Fruit fly (Drosophila melanogaster): Measurements from ENCODE around the gene CG4004.

CG4004 gene

DNA sequence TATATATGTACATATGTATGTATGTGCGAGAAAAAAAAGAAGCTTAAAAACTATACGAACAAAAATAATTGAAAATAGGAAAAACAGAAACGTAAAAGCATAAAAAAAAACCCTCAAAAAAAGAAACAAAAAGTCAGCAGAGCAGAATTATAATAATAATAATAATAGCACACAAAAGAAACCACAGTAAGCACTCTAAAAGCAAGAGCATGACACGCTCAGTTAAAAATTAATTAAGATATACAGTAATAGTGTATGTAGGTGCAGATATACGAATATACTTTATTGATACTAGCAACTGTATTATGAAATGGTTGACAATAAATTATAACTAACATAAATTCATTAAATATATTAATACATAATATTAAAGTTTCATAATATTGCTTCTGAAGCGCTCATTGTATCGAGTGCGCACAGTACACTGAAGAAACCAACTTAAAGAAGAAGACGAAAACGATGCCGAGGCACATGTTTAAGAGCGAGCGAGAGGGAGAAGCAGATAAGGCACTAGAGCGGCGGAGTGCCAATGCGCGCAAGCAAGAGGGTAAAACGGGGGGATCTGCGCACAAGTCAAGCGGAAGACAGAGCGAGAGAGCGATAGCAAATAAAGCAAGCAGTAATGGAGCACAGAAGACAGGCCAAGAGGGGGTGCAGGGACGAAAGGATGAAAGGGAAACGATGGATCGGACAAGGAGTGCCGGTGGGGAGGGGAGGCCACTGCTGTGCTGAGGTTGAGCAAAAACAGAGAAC lies 9.1 kb upstream of the CG4004 start:
- TF ChIP-seq cic (GFP tag; optimal IDR thresholded peaks at IDR 0.05) (peak; percentile 64), CG14711 (tag; optimal IDR thresholded peaks at IDR 0.05) (peak; percentile 92), tj (GFP tag; optimal IDR thresholded peaks at IDR 0.05) (peak; percentile 87), kay (GFP tag; ENCODE audit: borderline replicate concordance) (no peak), CG1620 (GFP tag; optimal IDR thresholded peaks at IDR 0.05) (peak; percentile 46), Hr96 (GFP tag; optimal IDR thresholded peaks at IDR 0.05) (no peak), pad (GFP tag; optimal IDR thresholded peaks at IDR 0.05) (peak; percentile 66), toe (GFP tag; optimal IDR thresholded peaks at IDR 0.05) (no peak), CG5204 (GFP tag; optimal IDR thresholded peaks at IDR 0.05) (peak; percentile 36), ovo (GFP tag; optimal IDR thresholded peaks at IDR 0.05) (peak; percentile 76), Clk (GFP tag; optimal IDR thresholded peaks at IDR 0.05) (no peak), CG33017 (tag; optimal IDR thresholded peaks at IDR 0.05) (peak; percentile 81), Mnt (GFP tag; optimal IDR thresholded peaks at IDR 0.05) (peak; percentile 84), CG7101 (tag; optimal IDR thresholded peaks at IDR 0.05) (peak; percentile 97), CG7045 (GFP tag; optimal IDR thresholded peaks at IDR 0.05) (peak; percentile 74), cnc (optimal IDR thresholded peaks at IDR 0.05) (no peak), CG12768 (GFP tag; optimal IDR thresholded peaks at IDR 0.05) (peak; percentile 74), bab1 (GFP tag; optimal IDR thresholded peaks at IDR 0.05) (peak; percentile 92), Crg-1 (GFP tag; optimal IDR thresholded peaks at IDR 0.05) (peak; percentile 56), CG11617 (GFP tag; optimal IDR thresholded peaks at IDR 0.05) (peak; percentile 92)

DNA sequence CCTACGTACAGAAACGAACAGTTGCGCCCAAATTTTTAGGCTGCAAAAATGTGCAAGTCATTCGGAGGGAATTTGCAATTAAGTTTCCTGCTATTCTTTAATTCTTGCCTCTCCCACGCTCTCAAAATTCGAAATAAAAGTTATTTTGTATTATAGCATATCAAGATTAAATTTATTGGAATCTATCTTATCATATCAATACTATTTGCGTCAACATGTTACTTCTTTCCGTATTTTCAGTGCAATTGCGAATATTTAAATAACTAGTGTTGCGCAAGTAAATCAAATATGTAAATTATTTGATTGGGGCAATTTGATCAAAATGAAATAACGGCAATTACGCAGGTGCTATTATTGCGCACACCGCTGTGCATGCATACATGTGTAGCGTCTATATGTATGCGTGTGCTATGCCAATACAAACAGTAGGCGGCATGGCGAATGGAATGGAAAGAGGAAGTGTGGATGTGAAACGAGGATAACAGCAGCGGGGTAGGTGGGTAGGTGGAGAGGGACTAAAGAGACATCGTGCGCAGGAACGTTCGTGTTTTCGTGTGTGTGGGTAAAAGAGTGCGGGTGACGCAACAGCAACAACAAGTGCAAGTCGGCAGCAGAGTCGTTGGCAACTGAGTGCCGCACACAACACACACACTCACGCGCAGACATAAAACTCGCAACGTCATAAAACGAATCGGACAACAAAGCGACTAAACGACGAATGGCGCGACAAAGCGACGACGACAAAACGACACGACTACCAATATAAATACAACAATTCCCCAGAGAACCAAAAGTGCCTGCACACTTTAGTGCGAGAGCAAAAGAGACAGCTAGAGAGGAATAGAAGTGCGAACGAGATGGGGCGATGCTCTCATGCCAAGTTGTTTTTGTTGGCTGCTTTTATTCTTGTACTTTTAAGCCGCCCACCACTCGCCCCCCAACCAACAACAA lies 8.3 kb upstream of the CG4004 start:
- peak; percentile 82 for TF ChIP-seq CG12768 (GFP tag; optimal IDR thresholded peaks at IDR 0.05)
- peak; percentile 78 for TF ChIP-seq cic (GFP tag; optimal IDR thresholded peaks at IDR 0.05)
- peak; percentile 77 for TF ChIP-seq CG14711 (tag; optimal IDR thresholded peaks at IDR 0.05)
- TF ChIP-seq CG7045 (GFP tag; optimal IDR thresholded peaks at IDR 0.05): peak; percentile 86
- TF ChIP-seq Crg-1 (GFP tag; optimal IDR thresholded peaks at IDR 0.05): peak; percentile 91
- peak; percentile 78 for TF ChIP-seq Clk (GFP tag; optimal IDR thresholded peaks at IDR 0.05)
- peak; percentile 75 for TF ChIP-seq CG33017 (tag; optimal IDR thresholded peaks at IDR 0.05)
- peak; percentile 95 for TF ChIP-seq CG11617 (GFP tag; optimal IDR thresholded peaks at IDR 0.05)
- TF ChIP-seq Hr96 (GFP tag; optimal IDR thresholded peaks at IDR 0.05): peak; percentile 93
- peak; percentile 97 for TF ChIP-seq ovo (GFP tag; optimal IDR thresholded peaks at IDR 0.05)
- TF ChIP-seq pad (GFP tag; optimal IDR thresholded peaks at IDR 0.05): peak; percentile 90
- peak; percentile 77 for TF ChIP-seq kay (GFP tag; ENCODE audit: borderline replicate concordance)
- TF ChIP-seq cnc (optimal IDR thresholded peaks at IDR 0.05): peak; percentile 98 to 100
- TF ChIP-seq CG5204 (GFP tag; optimal IDR thresholded peaks at IDR 0.05): peak; percentile 88
- peak; percentile 90 for TF ChIP-seq bab1 (GFP tag; optimal IDR thresholded peaks at IDR 0.05)
- peak; percentile 73 for TF ChIP-seq toe (GFP tag; optimal IDR thresholded peaks at IDR 0.05)
- peak; percentile 76 for TF ChIP-seq Mnt (GFP tag; optimal IDR thresholded peaks at IDR 0.05)
- peak; percentile 93 for TF ChIP-seq CG7101 (tag; optimal IDR thresholded peaks at IDR 0.05)
- peak; percentile 87 for TF ChIP-seq CG1620 (GFP tag; optimal IDR thresholded peaks at IDR 0.05)
- peak; percentile 60 for TF ChIP-seq tj (GFP tag; optimal IDR thresholded peaks at IDR 0.05)

DNA sequence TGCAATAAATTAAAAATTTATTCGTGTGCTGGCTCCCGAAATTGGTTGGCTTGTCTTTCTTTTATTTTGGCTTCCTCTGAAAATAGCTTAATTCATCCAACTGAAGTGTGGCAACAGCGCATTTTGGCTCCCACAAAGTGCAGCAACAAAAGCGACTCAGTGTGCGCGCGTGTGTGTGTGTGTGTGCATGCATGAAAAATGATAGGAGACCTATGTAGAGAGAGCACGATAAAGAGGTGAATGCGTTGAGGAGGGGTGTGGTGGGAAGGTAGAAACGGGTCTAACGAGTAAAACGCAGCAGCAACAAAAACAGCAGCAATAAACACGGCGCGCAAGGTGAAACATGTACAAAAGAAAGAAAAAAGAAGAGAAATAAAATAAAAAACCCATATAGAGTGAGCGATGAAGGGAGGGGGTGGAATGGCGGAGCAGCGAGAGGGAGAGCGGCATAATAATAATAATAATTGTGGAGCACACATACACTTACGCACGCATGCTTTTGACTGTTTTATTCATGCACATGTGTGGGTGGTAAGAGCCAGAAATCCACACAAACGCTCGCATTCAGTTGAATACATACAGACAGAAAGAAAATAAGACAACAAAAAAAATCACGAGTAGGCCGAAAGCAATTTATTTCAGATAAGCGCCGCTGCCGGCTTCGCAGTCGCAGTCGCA lies 6.8 kb upstream of the CG4004 start:
- TF ChIP-seq Clk (GFP tag; optimal IDR thresholded peaks at IDR 0.05) (peak; percentile 39), CG14711 (tag; optimal IDR thresholded peaks at IDR 0.05) (peak; percentile 42), Crg-1 (GFP tag; optimal IDR thresholded peaks at IDR 0.05) (peak; percentile 59), cic (GFP tag; optimal IDR thresholded peaks at IDR 0.05) (peak; percentile 86), CG7045 (GFP tag; optimal IDR thresholded peaks at IDR 0.05) (peak; percentile 47), Hr96 (GFP tag; optimal IDR thresholded peaks at IDR 0.05) (no peak), CG7101 (tag; optimal IDR thresholded peaks at IDR 0.05) (peak; percentile 40), bab1 (GFP tag; optimal IDR thresholded peaks at IDR 0.05) (peak; percentile 25), kay (GFP tag; ENCODE audit: borderline replicate concordance) (no peak), tj (GFP tag; optimal IDR thresholded peaks at IDR 0.05) (peak; percentile 82), CG33017 (tag; optimal IDR thresholded peaks at IDR 0.05) (peak; percentile 57), CG1620 (GFP tag; optimal IDR thresholded peaks at IDR 0.05) (peak; percentile 56), pad (GFP tag; optimal IDR thresholded peaks at IDR 0.05) (peak; percentile 75), CG11617 (GFP tag; optimal IDR thresholded peaks at IDR 0.05) (peak; percentile 67), CG12768 (GFP tag; optimal IDR thresholded peaks at IDR 0.05) (peak; percentile 86), ovo (GFP tag; optimal IDR thresholded peaks at IDR 0.05) (peak; percentile 85), cnc (optimal IDR thresholded peaks at IDR 0.05) (no peak), toe (GFP tag; optimal IDR thresholded peaks at IDR 0.05) (peak; percentile 59), CG5204 (GFP tag; optimal IDR thresholded peaks at IDR 0.05) (peak; percentile 4), Mnt (GFP tag; optimal IDR thresholded peaks at IDR 0.05) (peak; percentile 76)

DNA sequence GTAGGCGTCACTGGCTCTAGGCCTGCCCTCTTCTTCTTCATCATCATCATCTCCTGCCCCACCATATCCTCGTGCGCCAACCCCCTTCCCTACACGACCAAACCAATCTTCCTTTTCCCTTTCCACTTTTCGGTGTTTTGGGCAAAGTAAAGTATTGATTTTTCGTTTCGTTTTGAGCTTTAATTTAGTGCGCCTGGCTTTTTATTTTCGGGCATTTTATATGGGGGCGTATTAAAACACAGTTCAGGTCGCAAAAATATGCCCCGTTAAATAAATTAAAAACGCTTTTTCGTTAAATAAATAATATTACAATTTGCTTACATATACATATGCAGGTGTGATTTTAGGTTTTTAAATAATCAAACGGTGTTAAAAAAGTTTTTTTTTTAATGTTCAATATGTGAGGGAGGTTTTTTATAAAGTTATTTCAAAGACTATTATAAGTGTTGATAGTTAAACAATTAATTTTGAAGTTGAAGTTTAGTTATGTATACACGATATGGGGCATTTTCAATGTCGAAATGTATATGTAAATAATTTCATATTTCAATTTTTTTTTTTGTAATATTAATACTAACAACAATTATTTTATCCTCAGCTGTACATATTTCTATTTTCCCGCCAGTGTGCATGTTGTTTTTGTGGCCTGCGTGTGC lies 6.1 kb upstream of the CG4004 start:
- TF ChIP-seq cic (GFP tag; optimal IDR thresholded peaks at IDR 0.05): no peak
- TF ChIP-seq Clk (GFP tag; optimal IDR thresholded peaks at IDR 0.05): no peak
- no peak for TF ChIP-seq CG12768 (GFP tag; optimal IDR thresholded peaks at IDR 0.05)
- no peak for TF ChIP-seq toe (GFP tag; optimal IDR thresholded peaks at IDR 0.05)
- no peak for TF ChIP-seq ovo (GFP tag; optimal IDR thresholded peaks at IDR 0.05)
- TF ChIP-seq kay (GFP tag; ENCODE audit: borderline replicate concordance): no peak
- TF ChIP-seq CG5204 (GFP tag; optimal IDR thresholded peaks at IDR 0.05): peak; percentile 32
- peak; percentile 66 for TF ChIP-seq CG14711 (tag; optimal IDR thresholded peaks at IDR 0.05)
- no peak for TF ChIP-seq Crg-1 (GFP tag; optimal IDR thresholded peaks at IDR 0.05)
- TF ChIP-seq Hr96 (GFP tag; optimal IDR thresholded peaks at IDR 0.05): no peak
- peak; percentile 75 for TF ChIP-seq CG7101 (tag; optimal IDR thresholded peaks at IDR 0.05)
- TF ChIP-seq pad (GFP tag; optimal IDR thresholded peaks at IDR 0.05): no peak
- no peak for TF ChIP-seq CG7045 (GFP tag; optimal IDR thresholded peaks at IDR 0.05)
- no peak for TF ChIP-seq cnc (optimal IDR thresholded peaks at IDR 0.05)
- TF ChIP-seq bab1 (GFP tag; optimal IDR thresholded peaks at IDR 0.05): peak; percentile 55
- no peak for TF ChIP-seq Mnt (GFP tag; optimal IDR thresholded peaks at IDR 0.05)
- no peak for TF ChIP-seq tj (GFP tag; optimal IDR thresholded peaks at IDR 0.05)
- TF ChIP-seq CG33017 (tag; optimal IDR thresholded peaks at IDR 0.05): peak; percentile 20
- no peak for TF ChIP-seq CG1620 (GFP tag; optimal IDR thresholded peaks at IDR 0.05)
- peak; percentile 59 for TF ChIP-seq CG11617 (GFP tag; optimal IDR thresholded peaks at IDR 0.05)
